Worm (Caenorhabditis elegans) whole organism, midembryonic: ENCODE results near the gene srh-83.
A peak's percentile ranks its signal among the peaks of the same experiment; 100 is the strongest.

ENCODE experiments used
- T22C8.4 ChIP-seq: fragments of 200-800 bp; sonication (Bioruptor generic); IDR thresholded peaks from 2 replicates; pipeline ENCODE4 v1.3.6; 2022; ENCODE audit warnings: missing genetic modification characterization, missing compliant biosample characterization
- cog-1 ChIP-seq: sonication (generic microtip); optimal IDR thresholded peaks from 2 replicates; lab custom pipeline; 2016; ENCODE audit warnings: missing genetic modification characterization, missing compliant biosample characterization
- flt-1 ChIP-seq: fragments of 200-800 bp; sonication (Bioruptor generic); IDR thresholded peaks from 2 replicates; pipeline ENCODE4 v1.3.6; 2022; ENCODE audit warnings: missing genetic modification characterization, missing compliant biosample characterization
- klf-2 ChIP-seq: fragments of 200-800 bp; sonication (Bioruptor generic); conservative IDR thresholded peaks from 2 replicates; pipeline ENCODE4 v1.3.6; 2022; ENCODE audit warnings: missing genetic modification reagents, missing genetic modification characterization, missing compliant biosample characterization
- med-1 ChIP-seq: sonication (generic microtip); optimal IDR thresholded peaks from 2 replicates; lab custom pipeline; 2017; ENCODE audit warnings: missing genetic modification characterization, mild to moderate bottlenecking, missing compliant biosample characterization, antibody characterized with exemption, missing genetic modification reagents; ENCODE audit not compliant: insufficient read depth
- ref-1 ChIP-seq: fragments of 200-800 bp; sonication (Bioruptor generic); conservative IDR thresholded peaks from 2 replicates; pipeline ENCODE4 v1.3.6; 2022; ENCODE audit warnings: missing genetic modification reagents, missing genetic modification characterization, missing compliant biosample characterization
- tab-1 ChIP-seq: fragments of 200-800 bp; sonication (Bioruptor generic); IDR thresholded peaks from 2 replicates; pipeline ENCODE4 v1.3.6; 2022; ENCODE audit warnings: missing genetic modification characterization, missing compliant biosample characterization
- ztf-23 ChIP-seq: fragments of 200-800 bp; sonication (Bioruptor generic); IDR thresholded peaks from 2 replicates; pipeline ENCODE4 v1.3.6; 2022; ENCODE audit warnings: missing genetic modification reagents, missing genetic modification characterization, missing compliant biosample characterization
- ztf-29 ChIP-seq: fragments of 200-800 bp; sonication (Bioruptor generic); IDR thresholded peaks from 2 replicates; pipeline ENCODE4 v1.3.6; 2022; ENCODE audit warnings: missing genetic modification reagents, missing genetic modification characterization, missing compliant biosample characterization

Gene srh-83

ce11 chrV:7187295-7187694, 23.0 kb downstream of the srh-83 start:
- no peak for TF ChIP-seq ztf-23 (GFP tag; lab: Robert Waterston, UW)
- no peak for TF ChIP-seq T22C8.4 (GFP tag; lab: Robert Waterston, UW)
- TF ChIP-seq tab-1: no peak
- TF ChIP-seq cog-1 (tag; lab: Kevin White, UChicago): no peak
- no peak for TF ChIP-seq klf-2 (GFP tag; lab: Robert Waterston, UW)
- TF ChIP-seq ztf-29 (GFP tag; lab: Robert Waterston, UW): no peak
- no peak for TF ChIP-seq flt-1 (GFP tag; lab: Robert Waterston, UW)
- no peak for TF ChIP-seq ref-1 (GFP tag; lab: Robert Waterston, UW)
- no peak for TF ChIP-seq med-1 (GFP tag; lab: Kevin White, UChicago)

- TF ChIP-seq ztf-29 (GFP tag; lab: Robert Waterston, UW): no peak
- TF ChIP-seq tab-1: no peak
- TF ChIP-seq flt-1 (GFP tag; lab: Robert Waterston, UW): no peak
- no peak for TF ChIP-seq ref-1 (GFP tag; lab: Robert Waterston, UW)
- TF ChIP-seq ztf-23 (GFP tag; lab: Robert Waterston, UW): no peak
- TF ChIP-seq T22C8.4 (GFP tag; lab: Robert Waterston, UW): no peak
- no peak for TF ChIP-seq med-1 (GFP tag; lab: Kevin White, UChicago)
- no peak for TF ChIP-seq cog-1 (tag; lab: Kevin White, UChicago)
- TF ChIP-seq klf-2 (GFP tag; lab: Robert Waterston, UW): no peak
Observed at ce11 chrV:7193562-7193961, 29.3 kb downstream of the srh-83 start, which contains the start of gene F09G2.8. TSS of gene F09G2.8 (minus strand) at chrV:7193662.

- no peak for TF ChIP-seq ztf-23 (GFP tag; lab: Robert Waterston, UW)
- no peak for TF ChIP-seq med-1 (GFP tag; lab: Kevin White, UChicago)
- no peak for TF ChIP-seq ref-1 (GFP tag; lab: Robert Waterston, UW)
- TF ChIP-seq flt-1 (GFP tag; lab: Robert Waterston, UW): no peak
- TF ChIP-seq tab-1: no peak
- no peak for TF ChIP-seq T22C8.4 (GFP tag; lab: Robert Waterston, UW)
- no peak for TF ChIP-seq cog-1 (tag; lab: Kevin White, UChicago)
- no peak for TF ChIP-seq klf-2 (GFP tag; lab: Robert Waterston, UW)
- TF ChIP-seq ztf-29 (GFP tag; lab: Robert Waterston, UW): no peak
Observed at ce11 chrV:7194818-7195217, 30.5 kb downstream of the srh-83 start.

ce11 chrV:7196037-7196436, 31.7 kb downstream of the srh-83 start, which contains the start of gene attf-2:
TSS of gene attf-2 (minus strand) at chrV:7196137.
- TF ChIP-seq med-1 (GFP tag; lab: Kevin White, UChicago): no peak
- TF ChIP-seq ztf-29 (GFP tag; lab: Robert Waterston, UW): no peak

- peak; percentile 43 for TF ChIP-seq cog-1 (tag; lab: Kevin White, UChicago)
- TF ChIP-seq med-1 (GFP tag; lab: Kevin White, UChicago): no peak
- peak; percentile 72 for TF ChIP-seq flt-1 (GFP tag; lab: Robert Waterston, UW)
- no peak for TF ChIP-seq ztf-29 (GFP tag; lab: Robert Waterston, UW)
- TF ChIP-seq klf-2 (GFP tag; lab: Robert Waterston, UW): no peak
- TF ChIP-seq ref-1 (GFP tag; lab: Robert Waterston, UW): no peak
Observed at ce11 chrV:7196498-7196966, 32.2 kb downstream of the srh-83 start, which contains the start of gene F09G2.2. TSS of gene F09G2.2 (plus strand) at chrV:7196916.

ce11 chrV:7197036-7197435, 32.7 kb downstream of the srh-83 start:
- TF ChIP-seq ztf-23 (GFP tag; lab: Robert Waterston, UW) (no peak), tab-1 (no peak), med-1 (GFP tag; lab: Kevin White, UChicago) (no peak), cog-1 (tag; lab: Kevin White, UChicago) (no peak), T22C8.4 (GFP tag; lab: Robert Waterston, UW) (no peak), ref-1 (GFP tag; lab: Robert Waterston, UW) (no peak), flt-1 (GFP tag; lab: Robert Waterston, UW) (no peak), ztf-29 (GFP tag; lab: Robert Waterston, UW) (no peak), klf-2 (GFP tag; lab: Robert Waterston, UW) (no peak)

ce11 chrV:7198403-7198802, 34.1 kb downstream of the srh-83 start:
- no peak for TF ChIP-seq ztf-23 (GFP tag; lab: Robert Waterston, UW)
- TF ChIP-seq flt-1 (GFP tag; lab: Robert Waterston, UW): no peak
- TF ChIP-seq ref-1 (GFP tag; lab: Robert Waterston, UW): no peak
- TF ChIP-seq med-1 (GFP tag; lab: Kevin White, UChicago): no peak
- no peak for TF ChIP-seq T22C8.4 (GFP tag; lab: Robert Waterston, UW)
- no peak for TF ChIP-seq cog-1 (tag; lab: Kevin White, UChicago)
- no peak for TF ChIP-seq ztf-29 (GFP tag; lab: Robert Waterston, UW)
- TF ChIP-seq klf-2 (GFP tag; lab: Robert Waterston, UW): no peak

ce11 chrV:7199077-7199476, 34.8 kb downstream of the srh-83 start:
- TF ChIP-seq tab-1 (no peak), ztf-23 (GFP tag; lab: Robert Waterston, UW) (no peak), klf-2 (GFP tag; lab: Robert Waterston, UW) (no peak), med-1 (GFP tag; lab: Kevin White, UChicago) (no peak), cog-1 (tag; lab: Kevin White, UChicago) (no peak), T22C8.4 (GFP tag; lab: Robert Waterston, UW) (no peak), flt-1 (GFP tag; lab: Robert Waterston, UW) (no peak)

ce11 chrV:7199932-7200331, 35.6 kb downstream of the srh-83 start, which contains the start of gene F09G2.1:
TSS of gene F09G2.1 (plus strand) at chrV:7200232.
- TF ChIP-seq cog-1 (tag; lab: Kevin White, UChicago): no peak
- no peak for TF ChIP-seq ztf-29 (GFP tag; lab: Robert Waterston, UW)
- TF ChIP-seq T22C8.4 (GFP tag; lab: Robert Waterston, UW): no peak
- TF ChIP-seq med-1 (GFP tag; lab: Kevin White, UChicago): no peak
- no peak for TF ChIP-seq tab-1
- TF ChIP-seq flt-1 (GFP tag; lab: Robert Waterston, UW): no peak
- TF ChIP-seq klf-2 (GFP tag; lab: Robert Waterston, UW): no peak
